Worm (Caenorhabditis elegans): ENCODE results near the gene pes-8.

DNA sequence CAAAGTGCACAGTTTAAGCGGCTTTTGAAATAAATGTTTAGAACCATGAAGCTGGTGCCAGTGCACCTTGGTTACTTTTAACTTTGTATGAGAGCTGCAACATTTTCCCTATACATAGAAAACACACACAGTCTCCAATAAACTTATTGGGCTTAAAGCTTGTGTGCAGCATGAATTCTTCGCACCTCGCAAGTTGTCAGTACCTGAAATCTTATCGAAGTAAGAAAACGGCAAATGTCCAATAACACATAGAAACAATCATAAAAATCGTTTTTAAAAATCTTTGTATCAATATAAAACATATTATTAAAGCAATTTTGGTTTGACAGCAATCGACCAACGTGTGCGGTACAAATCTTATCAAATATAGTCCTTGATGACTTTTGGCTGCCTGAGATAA, 16.8 kb downstream of the pes-8 start:
- no peak for TF ChIP-seq ref-2 (tag; optimal IDR thresholded peaks at IDR 0.05)
- no peak for TF ChIP-seq pqm-1 (tag; optimal IDR thresholded peaks at IDR 0.05)
- TF ChIP-seq rnt-1 (tag; optimal IDR thresholded peaks at IDR 0.05), result no peak
- TF ChIP-seq nfya-1 (tag; optimal IDR thresholded peaks at IDR 0.05), result no peak
